Worm (Caenorhabditis elegans) whole organism, L4 larva: Measurements from ENCODE around the gene fmo-4.
A peak's percentile ranks its signal among the peaks of the same experiment; 100 is the strongest.

Experiments
- F44E2.7 ChIP-seq: fragments of 200-800 bp; sonication (Bioruptor generic); IDR thresholded peaks from 2 replicates; pipeline ENCODE4 v2.1.2; 2022; ENCODE audit warnings: missing genetic modification characterization, missing compliant biosample characterization
- T20F7.1 ChIP-seq: fragments of 200-800 bp; sonication (Bioruptor generic); optimal IDR thresholded peaks from 2 replicates; lab custom pipeline; 2018; ENCODE audit warnings: mild to moderate bottlenecking, missing genetic modification characterization, missing compliant biosample characterization
- T26A8.4 ChIP-seq: fragments of 200-800 bp; sonication (Bioruptor generic); IDR thresholded peaks from 2 replicates; pipeline ENCODE4 v1.3.6; 2022; ENCODE audit warnings: missing genetic modification characterization, missing compliant biosample characterization
- Y105C5A.15 ChIP-seq: fragments of 200-800 bp; sonication (Bioruptor generic); IDR thresholded peaks from 2 replicates; pipeline ENCODE4 v1.3.6; 2022; ENCODE audit warnings: missing genetic modification characterization, missing compliant biosample characterization
- Y48G9A.11 ChIP-seq: fragments of 200-800 bp; sonication (Bioruptor generic); IDR thresholded peaks from 2 replicates; pipeline ENCODE4 v1.3.6; 2022; ENCODE audit warnings: missing genetic modification reagents, missing genetic modification characterization, missing compliant biosample characterization
- Y75B8A.6 ChIP-seq: fragments of 200-800 bp; sonication (Bioruptor generic); IDR thresholded peaks from 2 replicates; pipeline ENCODE4 v1.3.6; 2022; ENCODE audit warnings: missing genetic modification reagents, missing genetic modification characterization, missing compliant biosample characterization
- aha-1 ChIP-seq: fragments of 150-350 bp; peaks from one replicate; lab custom pipeline; 2014; ENCODE audit warnings: missing biosample characterization, missing genetic modification characterization
- aly-2 ChIP-seq: sonication (generic microtip); optimal IDR thresholded peaks from 2 replicates; lab custom pipeline; 2018; ENCODE audit warnings: missing biosample characterization, missing genetic modification characterization
- ama-1 ChIP-seq: fragments of 150-350 bp; optimal IDR thresholded peaks from 2 replicates; lab custom pipeline; 2014; ENCODE audit warnings: inconsistent platforms, mixed read lengths
- attf-4 ChIP-seq: sonication (generic microtip); optimal IDR thresholded peaks from 3 replicates; lab custom pipeline; 2017; ENCODE audit warnings: missing biosample characterization, missing genetic modification characterization
- ceh-20 ChIP-seq: fragments of 200-800 bp; sonication (Bioruptor generic); IDR thresholded peaks from 2 replicates; pipeline ENCODE4 v1.3.6; 2022; ENCODE audit warnings: missing genetic modification reagents, missing genetic modification characterization, missing compliant biosample characterization
- ceh-62 ChIP-seq: sonication (generic microtip); optimal IDR thresholded peaks from 2 replicates; lab custom pipeline; 2017; ENCODE audit warnings: missing biosample characterization, missing genetic modification characterization
- ceh-82 ChIP-seq: sonication (generic microtip); optimal IDR thresholded peaks from 2 replicates; lab custom pipeline; 2017; ENCODE audit warnings: missing biosample characterization, missing genetic modification characterization
- daf-16 ChIP-seq, 3 experiments: sonication (generic microtip); optimal IDR thresholded peaks; 2 replicates each; lab custom pipeline; 2016 to 2017; ENCODE audit warnings: missing genetic modification characterization in 3 of 3, missing genetic modification reagents in 3 of 3, mild to moderate bottlenecking in 2 of 3, missing compliant biosample characterization in 2 of 3, missing biosample characterization in 1 of 3, moderate library complexity in 1 of 3
- daf-8 ChIP-seq: fragments of 200-800 bp; sonication (Bioruptor generic); IDR thresholded peaks from 2 replicates; pipeline ENCODE4 v1.3.6; 2022; ENCODE audit warnings: missing genetic modification characterization, missing compliant biosample characterization
- dmd-6 ChIP-seq: fragments of 200-800 bp; sonication (Bioruptor generic); IDR thresholded peaks from 2 replicates; pipeline ENCODE4 v1.3.6; 2022; ENCODE audit warnings: missing genetic modification reagents, missing genetic modification characterization, missing compliant biosample characterization
- dmd-9 ChIP-seq: fragments of 200-800 bp; sonication (Bioruptor generic); IDR thresholded peaks from 2 replicates; pipeline ENCODE4 v1.3.6; 2022; ENCODE audit warnings: missing genetic modification reagents, missing genetic modification characterization, missing compliant biosample characterization
- dve-1 ChIP-seq: sonication (generic microtip); optimal IDR thresholded peaks from 2 replicates; lab custom pipeline; 2017; ENCODE audit warnings: antibody characterized with exemption, mild to moderate bottlenecking, missing genetic modification characterization, missing compliant biosample characterization; ENCODE audit not compliant: insufficient read depth
- egl-27 ChIP-seq: sonication (generic microtip); optimal IDR thresholded peaks from 3 replicates; lab custom pipeline; 2017; ENCODE audit warnings: missing biosample characterization, missing genetic modification reagents, missing genetic modification characterization
- fos-1 ChIP-seq: fragments of 150-350 bp; optimal IDR thresholded peaks from 2 replicates; lab custom pipeline; 2014; ENCODE audit warnings: missing biosample characterization, missing genetic modification characterization
- hif-1 ChIP-seq, 2 experiments: sonication (generic microtip); optimal IDR thresholded peaks; 2 replicates each; lab custom pipeline; 2016 to 2017; ENCODE audit warnings: missing compliant biosample characterization in 2 of 2, missing genetic modification characterization in 2 of 2, missing genetic modification reagents in 2 of 2, missing genotype in 2 of 2, mild to moderate bottlenecking in 1 of 2
- hlh-11 ChIP-seq: fragments of 200-800 bp; sonication (Bioruptor generic); optimal IDR thresholded peaks from 2 replicates; lab custom pipeline; 2018; ENCODE audit warnings: mild to moderate bottlenecking, missing genetic modification characterization, missing compliant biosample characterization
- lin-13 ChIP-seq: fragments of 150-350 bp; optimal IDR thresholded peaks from 2 replicates; lab custom pipeline; 2014; ENCODE audit warnings: missing biosample characterization, missing genetic modification reagents, missing genetic modification characterization
- lin-15B ChIP-seq: fragments of 150-350 bp; sonication (generic microtip); optimal IDR thresholded peaks from 3 replicates; lab custom pipeline; 2014; ENCODE audit warnings: missing biosample characterization, missing genetic modification characterization
- lin-38 ChIP-seq: fragments of 200-800 bp; sonication (Bioruptor generic); IDR thresholded peaks from 2 replicates; pipeline ENCODE4 v1.3.6; 2022; ENCODE audit warnings: missing genetic modification reagents, missing genetic modification characterization, missing compliant biosample characterization
- lsy-2 ChIP-seq, 2 experiments: fragments of 150-350 bp in 1 of 2; sonication (generic microtip) in 1 of 2; optimal IDR thresholded peaks; 2 replicates each; lab custom pipeline; 2014 to 2017; ENCODE audit warnings: missing biosample characterization in 2 of 2, missing genetic modification characterization in 2 of 2
- madf-9 ChIP-seq: fragments of 200-800 bp; sonication (Bioruptor generic); conservative IDR thresholded peaks from 2 replicates; pipeline ENCODE4 v1.3.6; 2022; ENCODE audit warnings: missing genetic modification reagents, missing genetic modification characterization, missing compliant biosample characterization
- mdl-1 ChIP-seq, 2 experiments: fragments of 150-350 bp in 1 of 2; sonication (generic microtip) in 1 of 2; optimal IDR thresholded peaks; 2 replicates each; lab custom pipeline; 2014 to 2017; ENCODE audit warnings: missing biosample characterization in 2 of 2, missing genetic modification characterization in 2 of 2
- mep-1 ChIP-seq: fragments of 150-350 bp; sonication (generic microtip); optimal IDR thresholded peaks from 3 replicates; lab custom pipeline; 2014; ENCODE audit warnings: missing biosample characterization, missing genetic modification characterization
- mes-2 ChIP-seq: sonication (generic microtip); optimal IDR thresholded peaks from 2 replicates; lab custom pipeline; 2016; ENCODE audit warnings: missing genotype, mild to moderate bottlenecking, missing genetic modification characterization, missing compliant biosample characterization; ENCODE audit not compliant: poor library complexity, severe bottlenecking
- mxl-2 ChIP-seq: fragments of 200-800 bp; sonication (Bioruptor generic); conservative IDR thresholded peaks from 2 replicates; pipeline ENCODE4 v1.3.6; 2022; ENCODE audit warnings: missing genetic modification reagents, missing genetic modification characterization, missing compliant biosample characterization
- mxl-3 ChIP-seq: fragments of 200-800 bp; sonication (Bioruptor generic); optimal IDR thresholded peaks from 2 replicates; lab custom pipeline; 2018; ENCODE audit warnings: mild to moderate bottlenecking, missing genetic modification characterization, missing compliant biosample characterization
- nhr-10 ChIP-seq: fragments of 150-350 bp; optimal IDR thresholded peaks from 2 replicates; lab custom pipeline; 2014; ENCODE audit warnings: missing biosample characterization, missing genetic modification characterization
- nhr-102 ChIP-seq: sonication (generic microtip); optimal IDR thresholded peaks from 2 replicates; lab custom pipeline; 2016; ENCODE audit warnings: mild to moderate bottlenecking, missing genetic modification characterization, moderate library complexity, missing compliant biosample characterization
- nhr-11 ChIP-seq: fragments of 150-350 bp; optimal IDR thresholded peaks from 2 replicates; lab custom pipeline; 2014; ENCODE audit warnings: missing biosample characterization, missing genetic modification characterization
- nhr-48 ChIP-seq: sonication (generic microtip); optimal IDR thresholded peaks from 2 replicates; lab custom pipeline; 2016; ENCODE audit warnings: mild to moderate bottlenecking, missing genetic modification characterization, missing compliant biosample characterization
- nhr-6 ChIP-seq: fragments of 150-350 bp; optimal IDR thresholded peaks from 2 replicates; lab custom pipeline; 2014; ENCODE audit warnings: missing biosample characterization, missing genetic modification characterization
- php-3 ChIP-seq: fragments of 200-800 bp; sonication (Bioruptor generic); IDR thresholded peaks from 2 replicates; pipeline ENCODE4 v1.3.6; 2022; ENCODE audit warnings: missing genetic modification reagents, missing genetic modification characterization, missing compliant biosample characterization
- pqm-1 ChIP-seq: sonication (generic microtip); optimal IDR thresholded peaks from 2 replicates; lab custom pipeline; 2017; ENCODE audit warnings: missing biosample characterization, missing genetic modification characterization
- saeg-2 ChIP-seq: fragments of 200-800 bp; sonication (Bioruptor generic); IDR thresholded peaks from 2 replicates; pipeline ENCODE4 v1.3.6; 2022; ENCODE audit warnings: missing genetic modification reagents, missing genetic modification characterization, missing compliant biosample characterization
- spr-3 ChIP-seq: fragments of 200-800 bp; sonication (Bioruptor generic); optimal IDR thresholded peaks from 2 replicates; lab custom pipeline; 2018; ENCODE audit warnings: mild to moderate bottlenecking, missing genetic modification characterization, missing compliant biosample characterization
- tra-1 ChIP-seq: fragments of 200-800 bp; sonication (Bioruptor generic); IDR thresholded peaks from 2 replicates; pipeline ENCODE4 v1.3.6; 2022; ENCODE audit warnings: missing genetic modification reagents, missing genetic modification characterization, missing compliant biosample characterization
- unc-130 ChIP-seq: sonication (generic microtip); optimal IDR thresholded peaks from 2 replicates; lab custom pipeline; 2016; ENCODE audit warnings: missing genetic modification reagents, missing genetic modification characterization, missing compliant biosample characterization
- unc-62 ChIP-seq, 3 experiments: fragments of 150-350 bp in 1 of 3; sonication (generic microtip); optimal IDR thresholded peaks in 2 of 3; peaks in 1 of 3; 1 replicate in 1 of 3; 2 replicates in 2 of 3; lab custom pipeline; 2014 to 2017; ENCODE audit warnings: missing biosample characterization in 3 of 3, missing genetic modification characterization in 3 of 3, missing genetic modification reagents in 3 of 3, missing genotype in 1 of 3
- vab-7 ChIP-seq: fragments of 200-800 bp; sonication (Bioruptor generic); IDR thresholded peaks from 2 replicates; pipeline ENCODE4 v1.3.6; 2022; ENCODE audit warnings: missing genetic modification reagents, missing genetic modification characterization, missing compliant biosample characterization
- zag-1 ChIP-seq: fragments of 150-350 bp; optimal IDR thresholded peaks from 2 replicates; lab custom pipeline; 2014; ENCODE audit warnings: missing biosample characterization, missing genetic modification characterization
- ztf-7 ChIP-seq: fragments of 150-350 bp; optimal IDR thresholded peaks from 2 replicates; lab custom pipeline; 2014; ENCODE audit warnings: missing biosample characterization, missing genetic modification characterization

fmo-4 gene

DNA sequence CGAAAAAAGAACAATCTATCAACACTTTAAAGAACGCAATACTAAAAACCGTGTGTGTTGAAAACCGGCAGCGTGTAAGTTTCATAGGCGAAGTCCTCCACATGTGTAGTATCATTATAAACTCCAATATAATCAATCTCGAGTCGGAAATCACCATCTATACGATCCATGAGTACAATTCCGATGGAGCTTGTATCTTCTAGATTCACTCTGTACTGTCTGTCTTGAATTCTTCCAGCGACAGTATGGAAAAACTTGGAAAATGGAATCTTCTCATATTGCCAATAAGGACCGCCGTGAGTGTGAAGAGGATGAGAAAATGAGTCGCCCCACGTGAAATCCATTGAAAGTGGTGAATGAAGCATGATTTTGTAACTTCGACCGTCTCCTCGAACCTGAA is 39.5 kb downstream of the fmo-4 start (continued):
- no peak for TF ChIP-seq aly-2 (tag; lab: Kevin White, UChicago)
- TF ChIP-seq F44E2.7 (GFP tag; lab: Robert Waterston, UW) = no peak
- TF ChIP-seq ama-1 (lab: Kevin White, UChicago) = peak; percentile 65
- TF ChIP-seq lin-15B (tag; lab: Kevin White, UChicago) = no peak
- no peak for TF ChIP-seq Y105C5A.15 (GFP tag; lab: Robert Waterston, UW)
- TF ChIP-seq lsy-2 (tag; optimal IDR thresholded peaks at IDR 0.05; lab: Kevin White, UChicago) = peak in 1 of 2 experiments; percentile 14
- 0 out of 2 replicates have a peak, but pooled peaks have one; percentile 64 for TF ChIP-seq saeg-2 (GFP tag; lab: Robert Waterston, UW)
- TF ChIP-seq php-3 = 0 out of 2 replicates have a peak, but pooled peaks have one; percentile 32
- peak; percentile 69 for TF ChIP-seq lin-38 (GFP tag; lab: Robert Waterston, UW)
- peak; percentile 45 for TF ChIP-seq mes-2
- peak; percentile 40 for TF ChIP-seq T20F7.1 (GFP tag; lab: Kevin White, UChicago)
- no peak for TF ChIP-seq dmd-9
- TF ChIP-seq dve-1 = peak; percentile 36
- TF ChIP-seq mxl-3 (GFP tag; lab: Kevin White, UChicago) = no peak
- TF ChIP-seq ceh-62 (tag; lab: Kevin White, UChicago) = no peak
- TF ChIP-seq vab-7 (GFP tag; lab: Robert Waterston, UW) = no peak
- peak; percentile 23 for TF ChIP-seq nhr-102 (tag; lab: Kevin White, UChicago)
- TF ChIP-seq unc-62 (GFP tag; optimal IDR thresholded peaks at IDR 0.05 in 1 of 2; lab: Kevin White, UChicago) = peak in 1 of 2 experiments; percentile 22
- no peak for TF ChIP-seq unc-62 (tag; optimal IDR thresholded peaks at IDR 0.05; lab: Kevin White, UChicago)
- no peak for TF ChIP-seq lin-13
- no peak for TF ChIP-seq fos-1 (tag; lab: Kevin White, UChicago)
- 0 out of 2 replicates have a peak, but pooled peaks have one; percentile 21 for TF ChIP-seq mxl-2 (GFP tag; lab: Robert Waterston, UW)
- peak; percentile 74; the same call in 1 of the 2 replicates for TF ChIP-seq T26A8.4 (GFP tag; lab: Robert Waterston, UW)
- TF ChIP-seq daf-8 (GFP tag; lab: Robert Waterston, UW) = no peak
- peak; percentile 88 for TF ChIP-seq aha-1 (tag; lab: Kevin White, UChicago)
- no peak for TF ChIP-seq zag-1 (tag; lab: Kevin White, UChicago)
- TF ChIP-seq madf-9 (GFP tag; lab: Robert Waterston, UW) = no peak
- TF ChIP-seq spr-3 (GFP tag; lab: Kevin White, UChicago) = peak; percentile 7
- TF ChIP-seq nhr-48 (tag; lab: Kevin White, UChicago) = peak; percentile 31
- TF ChIP-seq mdl-1 (tag; optimal IDR thresholded peaks at IDR 0.05; lab: Kevin White, UChicago) = no peak
- TF ChIP-seq attf-4 = no peak
- TF ChIP-seq daf-16 (GFP tag; optimal IDR thresholded peaks at IDR 0.05; lab: Kevin White, UChicago) = no peak
- TF ChIP-seq daf-16 (tag; optimal IDR thresholded peaks at IDR 0.05; lab: Kevin White, UChicago) = peak; percentile 25
- no peak for TF ChIP-seq egl-27
- peak; percentile 46; the same call in 1 of the 2 replicates for TF ChIP-seq tra-1 (GFP tag; lab: Robert Waterston, UW)
- TF ChIP-seq Y48G9A.11 = no peak
- 0 out of 2 replicates have a peak, but pooled peaks have one; percentile 42 for TF ChIP-seq dmd-6

DNA sequence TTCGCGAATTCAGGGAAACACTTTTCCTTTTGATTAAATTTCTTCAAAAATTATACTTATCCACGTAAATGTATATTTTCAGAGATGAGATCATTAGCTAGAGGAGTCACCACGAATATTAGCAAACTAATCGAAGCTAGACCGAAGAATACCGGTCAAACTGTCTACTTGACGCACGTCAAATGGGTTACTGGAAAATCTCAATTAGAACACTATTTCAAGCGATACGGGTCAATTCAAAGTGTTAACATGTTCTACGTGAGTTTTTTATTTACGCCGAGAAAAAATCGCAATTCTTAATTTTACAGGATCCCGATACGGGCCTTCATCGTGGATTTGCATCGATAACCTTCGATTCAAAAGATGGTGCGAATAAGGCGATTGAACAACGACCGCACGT is 40.7 kb downstream of the fmo-4 start, which contains the start of gene slrp-1:
Gene slrp-1, plus strand, starts transcription at position 83 of the 400 bp plus-strand sequence.
- no peak for TF ChIP-seq lin-13
- 0 out of 2 replicates have a peak, but pooled peaks have one; percentile 58 for TF ChIP-seq Y48G9A.11
- no peak for TF ChIP-seq tra-1 (GFP tag; lab: Robert Waterston, UW)

DNA sequence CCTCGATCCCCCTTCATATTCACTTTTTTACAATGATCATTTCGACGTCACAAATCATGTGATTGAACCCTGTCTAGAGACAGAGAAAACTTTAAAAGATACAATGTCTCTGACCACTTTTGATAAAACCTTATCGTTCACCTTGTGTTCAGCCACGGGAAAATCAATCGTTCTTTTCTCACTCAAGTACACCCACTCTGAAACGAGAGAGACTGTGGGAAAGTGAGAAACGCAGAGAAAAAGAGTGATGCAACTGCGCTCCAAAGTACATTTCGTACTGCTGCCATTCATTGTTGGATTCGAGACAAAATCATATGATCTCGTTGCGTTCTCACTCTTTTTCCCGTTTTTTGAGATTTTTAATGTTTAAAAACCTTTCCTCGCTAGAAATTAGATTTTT is 41.3 kb downstream of the fmo-4 start:
- TF ChIP-seq ceh-20 (GFP tag; lab: Robert Waterston, UW) = peak; percentile 68
- peak; percentile 81 for TF ChIP-seq ztf-7 (tag; lab: Kevin White, UChicago)
- TF ChIP-seq T26A8.4 (GFP tag; lab: Robert Waterston, UW) = peak; percentile 81
- TF ChIP-seq unc-130 (GFP tag; lab: Kevin White, UChicago) = no peak
- peak; percentile 81 for TF ChIP-seq pqm-1 (tag; lab: Kevin White, UChicago)
- TF ChIP-seq nhr-10 (tag; lab: Kevin White, UChicago) = peak; percentile 20
- peak; percentile 98 for TF ChIP-seq nhr-6
- no peak for TF ChIP-seq fos-1 (tag; lab: Kevin White, UChicago)
- peak; percentile 95 for TF ChIP-seq lin-38 (GFP tag; lab: Robert Waterston, UW)
- peak; percentile 97 for TF ChIP-seq hlh-11 (tag; lab: Kevin White, UChicago)
- TF ChIP-seq mep-1 (tag; lab: Kevin White, UChicago) = peak; percentile 95
- TF ChIP-seq nhr-11 (tag; lab: Kevin White, UChicago) = peak; percentile 90
- TF ChIP-seq attf-4 = no peak
- no peak for TF ChIP-seq Y75B8A.6 (GFP tag; lab: Robert Waterston, UW)
- peak in 1 of 2 experiments; percentile 72 for TF ChIP-seq mdl-1 (tag; optimal IDR thresholded peaks at IDR 0.05; lab: Kevin White, UChicago)
- TF ChIP-seq hif-1 (tag; optimal IDR thresholded peaks at IDR 0.05; lab: Kevin White, UChicago) = peak; percentile 10 to 72
- no peak for TF ChIP-seq ceh-82 (tag; lab: Kevin White, UChicago)
